Fruit fly (Drosophila melanogaster) whole organism, embryonic: ENCODE data around the gene ebi.

ENCODE experiments used
- Atf3 ChIP-seq: fragments of 200-800 bp; sonication (Bioruptor generic); optimal IDR thresholded peaks from 3 replicates; lab custom pipeline; 2016; ENCODE audit warnings: missing biosample characterization, missing genetic modification characterization
- Awh ChIP-seq: fragments of 200-800 bp; sonication (Bioruptor generic); IDR thresholded peaks from 2 replicates; pipeline ENCODE4, ENCODE4 v1.3.6; 2022; ENCODE audit warnings: missing biosample characterization, missing genetic modification characterization
- B-H2 ChIP-seq: fragments of 200-800 bp; sonication (Bioruptor generic); optimal IDR thresholded peaks from 2 replicates; lab custom pipeline; 2018; ENCODE audit warnings: missing biosample characterization, mild to moderate bottlenecking, missing genetic modification characterization
- CG10543 ChIP-seq: fragments of 200-800 bp; sonication (Bioruptor generic); optimal IDR thresholded peaks from 3 replicates; lab custom pipeline; 2017; ENCODE audit warnings: missing biosample characterization, mild to moderate bottlenecking, missing genetic modification characterization, moderate library complexity
- CG10565 ChIP-seq: fragments of 200-800 bp; sonication (Bioruptor generic); optimal IDR thresholded peaks from 3 replicates; lab custom pipeline; 2016; ENCODE audit warnings: missing biosample characterization, mild to moderate bottlenecking, missing genetic modification characterization
- CG10654 ChIP-seq: fragments of 200-800 bp; sonication (Bioruptor generic); optimal IDR thresholded peaks from 2 replicates; lab custom pipeline; 2016; ENCODE audit warnings: missing biosample characterization, missing genetic modification characterization
- CG12299 ChIP-seq: fragments of 200-800 bp; sonication (Bioruptor generic); optimal IDR thresholded peaks from 2 replicates; lab custom pipeline; 2018; ENCODE audit warnings: missing biosample characterization, mild to moderate bottlenecking, missing genetic modification characterization
- CG2129 ChIP-seq: fragments of 200-800 bp; sonication (Bioruptor generic); IDR thresholded peaks from 2 replicates; pipeline ENCODE4 v1.3.6; 2022; ENCODE audit warnings: missing biosample characterization, missing genetic modification characterization; ENCODE audit not compliant: partially characterized antibody
- CG2678 ChIP-seq: fragments of 200-800 bp; sonication (Bioruptor generic); optimal IDR thresholded peaks from 3 replicates; lab custom pipeline; 2019; ENCODE audit warnings: missing biosample characterization, mild to moderate bottlenecking, missing genetic modification characterization, moderate library complexity
- CG2712 ChIP-seq: fragments of 200-800 bp; optimal IDR thresholded peaks from 3 replicates; lab custom pipeline; 2019; ENCODE audit warnings: missing biosample characterization, mild to moderate bottlenecking, missing genetic modification characterization, moderate library complexity
- CG2875 ChIP-seq: fragments of 200-800 bp; sonication (Bioruptor generic); optimal IDR thresholded peaks from 2 replicates; lab custom pipeline; 2017; ENCODE audit warnings: missing biosample characterization, mild to moderate bottlenecking, missing genetic modification characterization, missing genetic modification reagents
- CG4282 ChIP-seq: fragments of 200-800 bp; sonication (Bioruptor generic); optimal IDR thresholded peaks from 2 replicates; lab custom pipeline; 2016; ENCODE audit warnings: missing biosample characterization, missing genetic modification characterization
- CG4360 ChIP-seq: fragments of 200-800 bp; sonication (Bioruptor generic); IDR thresholded peaks from 2 replicates; pipeline ENCODE4 v1.3.6; 2022; ENCODE audit warnings: missing biosample characterization, missing genetic modification characterization
- CG4404 ChIP-seq: fragments of 200-800 bp; sonication (Bioruptor generic); IDR thresholded peaks from 2 replicates; pipeline ENCODE4 v1.3.6; 2022; ENCODE audit warnings: missing biosample characterization, missing genetic modification characterization
- CG6689 ChIP-seq: fragments of 200-800 bp; sonication (Bioruptor generic); IDR thresholded peaks from 2 replicates; pipeline ENCODE4 v1.3.6; 2022; ENCODE audit warnings: missing biosample characterization, missing genetic modification characterization
- CG6854 ChIP-seq: fragments of 200-800 bp; sonication (Bioruptor generic); optimal IDR thresholded peaks from 3 replicates; lab custom pipeline; 2017; ENCODE audit warnings: missing biosample characterization, mild to moderate bottlenecking, missing genetic modification characterization
- CG8359 ChIP-seq: fragments of 200-800 bp; sonication (Bioruptor generic); optimal IDR thresholded peaks from 2 replicates; lab custom pipeline; 2017; ENCODE audit warnings: missing biosample characterization, mild to moderate bottlenecking, missing genetic modification characterization, borderline replicate concordance
- CG8478 ChIP-seq: fragments of >200 bp; optimal IDR thresholded peaks from 2 replicates; lab custom pipeline; 2018
- CG8924 ChIP-seq: fragments of 200-800 bp; optimal IDR thresholded peaks from 3 replicates; lab custom pipeline; 2019; ENCODE audit warnings: missing biosample characterization, mild to moderate bottlenecking, missing genetic modification characterization, moderate library complexity
- CrebB ChIP-seq: fragments of 200-800 bp; sonication (Bioruptor generic); optimal IDR thresholded peaks from 3 replicates; lab custom pipeline; 2018; ENCODE audit warnings: missing biosample characterization, mild to moderate bottlenecking, missing genetic modification characterization
- Ets65A ChIP-seq: fragments of 200-800 bp; sonication (Bioruptor generic); peaks from one replicate; lab custom pipeline; 2016; ENCODE audit warnings: missing biosample characterization, missing genetic modification characterization
- GATAe ChIP-seq: fragments of 200-800 bp; sonication (Bioruptor generic); conservative IDR thresholded peaks from 2 replicates; pipeline ENCODE4 v1.3.6; 2022; ENCODE audit warnings: missing biosample characterization, missing genetic modification characterization
- Hey ChIP-seq: fragments of 200-800 bp; sonication (Bioruptor generic); optimal IDR thresholded peaks from 3 replicates; lab custom pipeline; 2018; ENCODE audit warnings: missing biosample characterization, mild to moderate bottlenecking, missing genetic modification characterization
- Lpt ChIP-seq: fragments of >200 bp; optimal IDR thresholded peaks from 2 replicates; lab custom pipeline; 2018; ENCODE audit warnings: missing biosample characterization, missing genetic modification characterization
- MTF-1 ChIP-seq: fragments of 200-800 bp; sonication (Bioruptor generic); optimal IDR thresholded peaks from 2 replicates; lab custom pipeline; 2018; ENCODE audit warnings: missing biosample characterization, mild to moderate bottlenecking, missing genetic modification characterization, borderline replicate concordance
- NC2α ChIP-seq: fragments of 200-800 bp; sonication (Bioruptor generic); optimal IDR thresholded peaks from 2 replicates; lab custom pipeline; 2016; ENCODE audit warnings: missing biosample characterization, missing genetic modification characterization
- Neu2 ChIP-seq: fragments of 200-800 bp; sonication (Bioruptor generic); optimal IDR thresholded peaks from 3 replicates; lab custom pipeline; 2016; ENCODE audit warnings: missing biosample characterization, missing genetic modification characterization, borderline replicate concordance
- Nf-YB ChIP-seq: fragments of 200-800 bp; sonication (Bioruptor generic); optimal IDR thresholded peaks from 3 replicates; lab custom pipeline; 2019; ENCODE audit warnings: missing biosample characterization, mild to moderate bottlenecking, missing genetic modification characterization, moderate library complexity
- Scr ChIP-seq: fragments of 200-800 bp; sonication (Bioruptor generic); IDR thresholded peaks from 2 replicates; pipeline ENCODE4 v1.3.6; 2022; ENCODE audit warnings: missing biosample characterization, missing genetic modification characterization; ENCODE audit not compliant: partially characterized antibody
- Side ChIP-seq: fragments of 200-800 bp; sonication (Bioruptor generic); optimal IDR thresholded peaks from 2 replicates; lab custom pipeline; 2016; ENCODE audit warnings: missing biosample characterization, missing genetic modification characterization
- Sry-β ChIP-seq: fragments of 200-800 bp; sonication (Bioruptor generic); optimal IDR thresholded peaks from 2 replicates; lab custom pipeline; 2018; ENCODE audit warnings: missing biosample characterization, mild to moderate bottlenecking, missing genetic modification characterization, moderate library complexity
- Sry-δ ChIP-seq: fragments of 200-800 bp; sonication (Bioruptor generic); optimal IDR thresholded peaks from 2 replicates; lab custom pipeline; 2016; ENCODE audit warnings: missing biosample characterization, missing genetic modification characterization
- Usf ChIP-seq: fragments of 200-800 bp; sonication (Bioruptor generic); optimal IDR thresholded peaks from 2 replicates; lab custom pipeline; 2017; ENCODE audit warnings: missing genotype, missing biosample characterization, missing genetic modification characterization
- YL-1 ChIP-seq: fragments of 200-800 bp; sonication (Bioruptor generic); optimal IDR thresholded peaks from 3 replicates; lab custom pipeline; 2017; ENCODE audit warnings: missing biosample characterization, mild to moderate bottlenecking, missing genetic modification characterization
- crp ChIP-seq, 2 experiments: fragments of 200-800 bp; sonication (Bioruptor generic); optimal IDR thresholded peaks; 2 replicates in 1 of 2; 3 replicates in 1 of 2; lab custom pipeline; 2017; ENCODE audit warnings: missing biosample characterization in 2 of 2, missing genetic modification characterization in 2 of 2, mild to moderate bottlenecking in 1 of 2, moderate library complexity in 1 of 2
- esg ChIP-seq: fragments of 200-800 bp; sonication (Bioruptor generic); conservative IDR thresholded peaks from 2 replicates; pipeline ENCODE4 v1.3.6; 2022; ENCODE audit warnings: missing biosample characterization, missing genetic modification characterization
- gem ChIP-seq: fragments of 200-800 bp; sonication (Bioruptor generic); optimal IDR thresholded peaks from 2 replicates; lab custom pipeline; 2019; ENCODE audit warnings: missing biosample characterization, mild to moderate bottlenecking, missing genetic modification characterization, moderate library complexity
- grn ChIP-seq: fragments of 200-800 bp; sonication (Bioruptor generic); optimal IDR thresholded peaks from 3 replicates; lab custom pipeline; 2017; ENCODE audit warnings: missing biosample characterization, missing genetic modification characterization
- jing ChIP-seq: fragments of 200-800 bp; sonication (Bioruptor generic); optimal IDR thresholded peaks from 2 replicates; lab custom pipeline; 2018; ENCODE audit warnings: missing biosample characterization, mild to moderate bottlenecking, missing genetic modification characterization
- knrl ChIP-seq: fragments of 200-800 bp; sonication (Bioruptor generic); IDR thresholded peaks from 3 replicates; pipeline ENCODE4 v1.3.6; 2022; ENCODE audit warnings: missing biosample characterization, missing genetic modification characterization; ENCODE audit not compliant: partially characterized antibody
- nerfin-1 ChIP-seq: fragments of 200-800 bp; sonication (Bioruptor generic); optimal IDR thresholded peaks from 3 replicates; lab custom pipeline; 2019; ENCODE audit warnings: missing biosample characterization, mild to moderate bottlenecking, missing genetic modification characterization, moderate library complexity
- odd ChIP-seq: fragments of 200-800 bp; sonication (Bioruptor generic); optimal IDR thresholded peaks from 2 replicates; lab custom pipeline; 2017; ENCODE audit warnings: missing biosample characterization, mild to moderate bottlenecking, missing genetic modification characterization
- pan ChIP-seq, 4 experiments: fragments of >200 bp in 3 of 4; fragments of 200-800 bp in 1 of 4; sonication (Bioruptor generic) in 1 of 4; optimal IDR thresholded peaks in 3 of 4; IDR thresholded peaks in 1 of 4; 2 replicates each; pipeline versions ENCODE4 v1.3.6 to Lab custom; 2017 to 2022; ENCODE audit warnings: missing biosample characterization in 2 of 4, missing genetic modification characterization in 2 of 4, mixed read lengths in 1 of 4
- psq ChIP-seq: fragments of 200-800 bp; sonication (Bioruptor generic); optimal IDR thresholded peaks from 2 replicates; lab custom pipeline; 2017; ENCODE audit warnings: missing biosample characterization, missing genetic modification characterization
- row ChIP-seq: fragments of 200-800 bp; sonication (Bioruptor generic); IDR thresholded peaks from 3 replicates; pipeline ENCODE4 v1.3.6; 2022; ENCODE audit warnings: missing biosample characterization, missing genetic modification characterization
- scrt ChIP-seq: fragments of 200-800 bp; sonication (Bioruptor generic); optimal IDR thresholded peaks from 2 replicates; lab custom pipeline; 2018; ENCODE audit warnings: missing biosample characterization, mild to moderate bottlenecking, missing genetic modification characterization, moderate library complexity
- tgo ChIP-seq: fragments of 200-800 bp; sonication (Bioruptor generic); IDR thresholded peaks from 3 replicates; pipeline ENCODE4 v1.3.6; 2022; ENCODE audit warnings: missing biosample characterization, missing genetic modification characterization
- vvl ChIP-seq: fragments of 200-800 bp; sonication (Bioruptor generic); IDR thresholded peaks from 2 replicates; pipeline ENCODE4 v1.3.6; 2022; ENCODE audit warnings: missing biosample characterization, missing genetic modification characterization

Gene ebi

dm6 chr2L:429680-430484 is 15.0 kb downstream of the ebi start (continued):
- TF ChIP-seq CG2712 (tag; lab: Kevin White, UChicago) = peak; percentile 80
- no peak for TF ChIP-seq odd
- no peak for TF ChIP-seq Neu2 (GFP tag; lab: Kevin White, UChicago)
- peak; percentile 66; the same call in 2 of the 3 replicates for TF ChIP-seq row (GFP tag; lab: Robert Waterston, UW)
- TF ChIP-seq grn = no peak
- TF ChIP-seq B-H2 (GFP tag; lab: Kevin White, UChicago) = no peak
- TF ChIP-seq CG4282 (GFP tag; lab: Kevin White, UChicago) = no peak
- no peak for TF ChIP-seq GATAe (GFP tag; lab: Robert Waterston, UW)
- peak; percentile 18 for TF ChIP-seq Atf3 (GFP tag; lab: Kevin White, UChicago)
- TF ChIP-seq CG4360 (GFP tag; lab: Robert Waterston, UW) = no peak; the same call in 1 of the 2 replicates
- peak; percentile 58; the same call in 1 of the 2 replicates for TF ChIP-seq CG4404
- TF ChIP-seq CG10543 (GFP tag; lab: Kevin White, UChicago) = no peak
- no peak for TF ChIP-seq nerfin-1
- TF ChIP-seq CG6689 (GFP tag; lab: Robert Waterston, UW) = peak; percentile 57
- TF ChIP-seq CG10654 (GFP tag; lab: Kevin White, UChicago) = peak; percentile 19
- TF ChIP-seq Awh (GFP tag; lab: Robert Waterston, UW) = 0 out of 2 replicates have a peak, but pooled peaks have one; percentile 27
- no peak for TF ChIP-seq CG2129
- no peak for TF ChIP-seq Nf-YB (GFP tag; lab: Kevin White, UChicago)
- peak; percentile 67 for TF ChIP-seq gem (tag; lab: Kevin White, UChicago)
- TF ChIP-seq Ets65A (GFP tag; lab: Kevin White, UChicago) = peak; percentile 97
- TF ChIP-seq scrt (GFP tag; lab: Kevin White, UChicago) = no peak
- TF ChIP-seq CG2875 (GFP tag; lab: Kevin White, UChicago) = peak; percentile 25
- 0 out of 3 replicates have a peak, but pooled peaks have one; percentile 32 for TF ChIP-seq knrl (GFP tag; lab: Robert Waterston, UW)
- TF ChIP-seq jing (GFP tag; lab: Kevin White, UChicago) = peak; percentile 1
- peak; percentile 6 for TF ChIP-seq CG6854 (GFP tag; lab: Kevin White, UChicago)
- TF ChIP-seq tgo = peak; percentile 30; the same call in 1 of the 3 replicates
- TF ChIP-seq Usf (GFP tag; lab: Kevin White, UChicago) = peak; percentile 39
- peak; percentile 46 for TF ChIP-seq CG8924 (tag; lab: Kevin White, UChicago)
- peak; percentile 5 for TF ChIP-seq CG12299 (tag; lab: Kevin White, UChicago)
- TF ChIP-seq MTF-1 = no peak
- TF ChIP-seq CG8478 (lab: Kevin White, UChicago) = no peak
- no peak for TF ChIP-seq CG10565 (GFP tag; lab: Kevin White, UChicago)
- no peak for TF ChIP-seq Scr (GFP tag; lab: Robert Waterston, UW)
- no peak for TF ChIP-seq CG8359 (GFP tag; lab: Kevin White, UChicago)
- no peak for TF ChIP-seq CrebB (tag; lab: Kevin White, UChicago)
- peak; percentile 65 for TF ChIP-seq vvl (GFP tag; lab: Robert Waterston, UW)
- no peak for TF ChIP-seq pan (optimal IDR thresholded peaks at IDR 0.05; lab: Kevin White, UChicago)
- peak in 1 of 2 experiments; percentile 37 for TF ChIP-seq pan (GFP tag; optimal IDR thresholded peaks at IDR 0.05 in 1 of 2, IDR thresholded peaks at IDR 0.05 in 1 of 2)
- TF ChIP-seq Lpt (GFP tag; lab: Kevin White, UChicago) = no peak
- no peak for TF ChIP-seq YL-1 (GFP tag; lab: Kevin White, UChicago)
- TF ChIP-seq crp (GFP tag; optimal IDR thresholded peaks at IDR 0.05; lab: Kevin White, UChicago) = no peak
- no peak for TF ChIP-seq Hey (tag; lab: Kevin White, UChicago)
- TF ChIP-seq esg (GFP tag; lab: Robert Waterston, UW) = no peak
- TF ChIP-seq Sry-β (GFP tag; lab: Kevin White, UChicago) = no peak
- TF ChIP-seq Side (GFP tag; lab: Kevin White, UChicago) = peak; percentile 65
- TF ChIP-seq Sry-δ (GFP tag; lab: Kevin White, UChicago) = no peak
- TF ChIP-seq NC2α (GFP tag; lab: Kevin White, UChicago) = no peak
- TF ChIP-seq psq (GFP tag; lab: Kevin White, UChicago) = peak; percentile 24
- peak; percentile 66 for TF ChIP-seq CG2678 (tag; lab: Kevin White, UChicago)
